Fruit fly (Drosophila melanogaster) whole organism, embryonic: ENCODE measurements around the gene Mo25.

Source experiments
- BEAF-32 ChIP-seq: fragments of 200-800 bp; sonication (Bioruptor generic); optimal IDR thresholded peaks from 3 replicates; lab custom pipeline; 2017; ENCODE audit warnings: missing biosample characterization, missing genetic modification characterization, mild to moderate bottlenecking, moderate library complexity, missing genetic modification reagents
- Bgb ChIP-seq: fragments of 200-800 bp; sonication (Bioruptor generic); IDR thresholded peaks from 2 replicates; pipeline ENCODE4 v1.3.6; 2022; ENCODE audit warnings: missing biosample characterization, missing genetic modification characterization; ENCODE audit not compliant: partially characterized antibody
- BtbVII ChIP-seq: fragments of 200-800 bp; sonication (Bioruptor generic); optimal IDR thresholded peaks from 3 replicates; lab custom pipeline; 2017; ENCODE audit warnings: missing biosample characterization, mild to moderate bottlenecking, missing genetic modification characterization
- CG10267 ChIP-seq: fragments of 200-800 bp; sonication (Bioruptor generic); optimal IDR thresholded peaks from 2 replicates; lab custom pipeline; 2018; ENCODE audit warnings: missing biosample characterization, mild to moderate bottlenecking, missing genetic modification characterization, moderate library complexity
- CG13775 ChIP-seq: fragments of 200-800 bp; sonication (Bioruptor generic); optimal IDR thresholded peaks from 3 replicates; lab custom pipeline; 2017; ENCODE audit warnings: missing biosample characterization, mild to moderate bottlenecking, missing genetic modification characterization
- CG14050 ChIP-seq: fragments of 200-800 bp; sonication (Bioruptor generic); IDR thresholded peaks from 3 replicates; pipeline ENCODE4 v1.3.6; 2022; ENCODE audit warnings: missing biosample characterization, missing genetic modification characterization
- CG16815 ChIP-seq: fragments of 200-800 bp; sonication (Bioruptor generic); optimal IDR thresholded peaks from 3 replicates; lab custom pipeline; 2017; ENCODE audit warnings: missing biosample characterization, mild to moderate bottlenecking, missing genetic modification characterization
- CG17186 ChIP-seq: fragments of 200-800 bp; sonication (Bioruptor generic); optimal IDR thresholded peaks from 3 replicates; lab custom pipeline; 2017; ENCODE audit warnings: missing biosample characterization, missing genetic modification reagents, missing genetic modification characterization
- CG3281 ChIP-seq: fragments of 200-800 bp; sonication (Bioruptor generic); optimal IDR thresholded peaks from 3 replicates; lab custom pipeline; 2017; ENCODE audit warnings: missing biosample characterization, mild to moderate bottlenecking, missing genetic modification characterization
- CG34376 ChIP-seq: fragments of 200-800 bp; sonication (Bioruptor generic); optimal IDR thresholded peaks from 2 replicates; lab custom pipeline; 2018; ENCODE audit warnings: missing biosample characterization, mild to moderate bottlenecking, missing genetic modification characterization
- CG3847 ChIP-seq: fragments of 200-800 bp; sonication (Bioruptor generic); IDR thresholded peaks from 2 replicates; pipeline ENCODE4 v1.3.6; 2022; ENCODE audit warnings: missing biosample characterization, missing genetic modification characterization
- CG4820 ChIP-seq: fragments of 200-800 bp; sonication (Bioruptor generic); optimal IDR thresholded peaks from 3 replicates; lab custom pipeline; 2016; ENCODE audit warnings: missing biosample characterization, missing genetic modification characterization
- CG4854 ChIP-seq: fragments of 200-800 bp; sonication (Bioruptor generic); optimal IDR thresholded peaks from 2 replicates; lab custom pipeline; 2016; ENCODE audit warnings: missing biosample characterization, missing genetic modification characterization, inconsistent platforms
- CG8290 ChIP-seq, 3 experiments: fragments of 200-800 bp; sonication (Bioruptor generic); optimal IDR thresholded peaks; 2 replicates each; lab custom pipeline; 2016 to 2019; ENCODE audit warnings: missing biosample characterization in 3 of 3, missing genetic modification characterization in 3 of 3, mild to moderate bottlenecking in 2 of 3, moderate library complexity in 1 of 3
- CG9437 ChIP-seq: fragments of 200-800 bp; sonication (Bioruptor generic); optimal IDR thresholded peaks from 2 replicates; lab custom pipeline; 2018; ENCODE audit warnings: missing biosample characterization, mild to moderate bottlenecking, missing genetic modification characterization
- CTCF ChIP-seq: fragments of 200-800 bp; sonication (Bioruptor generic); optimal IDR thresholded peaks from 2 replicates; lab custom pipeline; 2017; ENCODE audit warnings: missing biosample characterization, mild to moderate bottlenecking, missing genetic modification characterization, moderate library complexity
- CoRest ChIP-seq: fragments of 200-800 bp; sonication (Bioruptor generic); optimal IDR thresholded peaks from 3 replicates; lab custom pipeline; 2018; ENCODE audit warnings: missing biosample characterization, mild to moderate bottlenecking, missing genetic modification characterization, moderate library complexity
- Dek ChIP-seq: fragments of 200-800 bp; sonication (Bioruptor generic); optimal IDR thresholded peaks from 3 replicates; lab custom pipeline; 2019; ENCODE audit warnings: missing biosample characterization, mild to moderate bottlenecking, missing genetic modification characterization, moderate library complexity
- Doc3 ChIP-seq: fragments of 200-800 bp; sonication (Bioruptor generic); IDR thresholded peaks from 3 replicates; pipeline ENCODE4 v1.3.6; 2022; ENCODE audit warnings: missing biosample characterization, missing genetic modification characterization; ENCODE audit not compliant: partially characterized antibody
- Elba2 ChIP-seq: fragments of 200-800 bp; sonication (Bioruptor generic); optimal IDR thresholded peaks from 3 replicates; lab custom pipeline; 2016; ENCODE audit warnings: missing biosample characterization, missing genetic modification characterization
- HmgD ChIP-seq: fragments of 200-800 bp; sonication (Bioruptor generic); optimal IDR thresholded peaks from 3 replicates; lab custom pipeline; 2016; ENCODE audit warnings: missing biosample characterization, missing genetic modification characterization
- Hsf ChIP-seq: fragments of 200-800 bp; sonication (Bioruptor generic); optimal IDR thresholded peaks from 3 replicates; lab custom pipeline; 2016; ENCODE audit warnings: missing biosample characterization, missing genetic modification characterization
- Max ChIP-seq: fragments of 200-800 bp; sonication (Bioruptor generic); optimal IDR thresholded peaks from 2 replicates; lab custom pipeline; 2016; ENCODE audit warnings: missing biosample characterization, mild to moderate bottlenecking, missing genetic modification characterization
- NC2β ChIP-seq: fragments of 200-800 bp; sonication (Bioruptor generic); optimal IDR thresholded peaks from 2 replicates; lab custom pipeline; 2016; ENCODE audit warnings: missing biosample characterization, missing genetic modification characterization
- PHDP ChIP-seq: fragments of 200-800 bp; sonication (Bioruptor generic); optimal IDR thresholded peaks from 3 replicates; lab custom pipeline; 2018; ENCODE audit warnings: missing biosample characterization, mild to moderate bottlenecking, missing genetic modification characterization, moderate library complexity
- Pdp1 ChIP-seq, 2 experiments: fragments of 200-800 bp; sonication (Bioruptor generic); optimal IDR thresholded peaks; 3 replicates each; lab custom pipeline; 2016; ENCODE audit warnings: missing biosample characterization in 2 of 2, missing genetic modification characterization in 2 of 2, mild to moderate bottlenecking in 1 of 2, moderate library complexity in 1 of 2
- Sin3A ChIP-seq: fragments of >200 bp; optimal IDR thresholded peaks from 2 replicates; lab custom pipeline; 2018
- Trl ChIP-seq, 3 experiments: fragments of >200 bp in 2 of 3; fragments of 200-800 bp in 1 of 3; sonication (Bioruptor generic) in 1 of 3; optimal IDR thresholded peaks; 2 replicates in 1 of 3; 3 replicates in 2 of 3; lab custom pipeline; 2016 to 2017; ENCODE audit warnings: missing biosample characterization in 1 of 3, missing genetic modification characterization in 1 of 3
- YL-1 ChIP-seq: fragments of 200-800 bp; sonication (Bioruptor generic); optimal IDR thresholded peaks from 3 replicates; lab custom pipeline; 2017; ENCODE audit warnings: missing biosample characterization, mild to moderate bottlenecking, missing genetic modification characterization
- ab ChIP-seq: fragments of 200-800 bp; sonication (Bioruptor generic); optimal IDR thresholded peaks from 2 replicates; lab custom pipeline; 2016; ENCODE audit warnings: missing biosample characterization, missing genetic modification characterization
- dm ChIP-seq: fragments of 200-800 bp; sonication (Bioruptor generic); optimal IDR thresholded peaks from 3 replicates; lab custom pipeline; 2016; ENCODE audit warnings: missing biosample characterization, missing genetic modification characterization
- dmrt11E ChIP-seq: fragments of 200-800 bp; sonication (Bioruptor generic); optimal IDR thresholded peaks from 3 replicates; lab custom pipeline; 2018; ENCODE audit warnings: missing biosample characterization, mild to moderate bottlenecking, missing genetic modification characterization, moderate library complexity
- dmrt99B ChIP-seq: fragments of 200-800 bp; sonication (Bioruptor generic); optimal IDR thresholded peaks from 2 replicates; lab custom pipeline; 2018; ENCODE audit warnings: missing biosample characterization, mild to moderate bottlenecking, missing genetic modification characterization, moderate library complexity
- dpn ChIP-seq, 2 experiments: fragments of 200-800 bp; sonication (Bioruptor generic); optimal IDR thresholded peaks; 3 replicates each; lab custom pipeline; 2016; ENCODE audit warnings: missing biosample characterization in 2 of 2, missing genetic modification characterization in 2 of 2
- gfzf ChIP-seq: fragments of 200-800 bp; sonication (Bioruptor generic); optimal IDR thresholded peaks from 2 replicates; lab custom pipeline; 2016; ENCODE audit warnings: missing biosample characterization, mild to moderate bottlenecking, missing genetic modification characterization, moderate library complexity
- jing ChIP-seq: fragments of 200-800 bp; sonication (Bioruptor generic); optimal IDR thresholded peaks from 2 replicates; lab custom pipeline; 2018; ENCODE audit warnings: missing biosample characterization, mild to moderate bottlenecking, missing genetic modification characterization
- lmd ChIP-seq: fragments of 200-800 bp; sonication (Bioruptor generic); IDR thresholded peaks from 2 replicates; pipeline ENCODE4 v1.3.6; 2022; ENCODE audit warnings: missing biosample characterization, missing genetic modification characterization
- mam ChIP-seq: fragments of 200-800 bp; sonication (Bioruptor generic); optimal IDR thresholded peaks from 3 replicates; lab custom pipeline; 2016; ENCODE audit warnings: missing biosample characterization, missing genetic modification characterization
- oc ChIP-seq: fragments of 200-800 bp; sonication (Bioruptor generic); optimal IDR thresholded peaks from 2 replicates; lab custom pipeline; 2018; ENCODE audit warnings: missing biosample characterization, mild to moderate bottlenecking, missing genetic modification characterization, moderate library complexity
- p53 ChIP-seq: fragments of 200-800 bp; sonication (Bioruptor generic); optimal IDR thresholded peaks from 2 replicates; lab custom pipeline; 2016; ENCODE audit warnings: missing biosample characterization, missing genetic modification characterization
- pnt ChIP-seq: fragments of 200-800 bp; sonication (Bioruptor generic); optimal IDR thresholded peaks from 3 replicates; lab custom pipeline; 2016; ENCODE audit warnings: missing biosample characterization, missing genetic modification characterization
- sens ChIP-seq: fragments of 200-800 bp; sonication (Bioruptor generic); peaks from one replicate; lab custom pipeline; 2016; ENCODE audit warnings: missing biosample characterization, missing genetic modification characterization
- seq ChIP-seq: fragments of 200-800 bp; sonication (Bioruptor generic); IDR thresholded peaks from 2 replicates; pipeline ENCODE4 v1.3.6; 2022; ENCODE audit warnings: missing biosample characterization, missing genetic modification characterization
- sima ChIP-seq: fragments of 200-800 bp; sonication (Bioruptor generic); optimal IDR thresholded peaks from 2 replicates; lab custom pipeline; 2016; ENCODE audit warnings: missing biosample characterization, missing genetic modification characterization
- slp2 ChIP-seq: fragments of 200-800 bp; sonication (Bioruptor generic); optimal IDR thresholded peaks from 2 replicates; lab custom pipeline; 2016; ENCODE audit warnings: missing biosample characterization, missing genetic modification characterization
- stwl ChIP-seq: fragments of 200-800 bp; sonication (Bioruptor generic); optimal IDR thresholded peaks from 3 replicates; lab custom pipeline; 2018; ENCODE audit warnings: missing biosample characterization, mild to moderate bottlenecking, missing genetic modification characterization, moderate library complexity
- sug ChIP-seq: fragments of 200-800 bp; optimal IDR thresholded peaks from 2 replicates; lab custom pipeline; 2019; ENCODE audit warnings: missing biosample characterization, mild to moderate bottlenecking, missing genetic modification characterization, moderate library complexity
- tna ChIP-seq: fragments of 200-800 bp; sonication (Bioruptor generic); IDR thresholded peaks from 2 replicates; pipeline ENCODE4 v1.3.6; 2022; ENCODE audit warnings: missing biosample characterization, missing genetic modification characterization; ENCODE audit not compliant: partially characterized antibody
- unc-4 ChIP-seq: fragments of 200-800 bp; sonication (Bioruptor generic); IDR thresholded peaks from 2 replicates; pipeline ENCODE4 v1.3.6; 2022; ENCODE audit warnings: missing biosample characterization, missing genetic modification characterization; ENCODE audit not compliant: partially characterized antibody

The Mo25 gene

dm6 chr3L:16574307-16574946, 40.8 kb downstream of the Mo25 start, which contains the start of gene mbf1 (continued):
- TF ChIP-seq jing (GFP tag; lab: Kevin White, UChicago) (no peak), Sin3A (peak; percentile 88), Max (GFP tag; lab: Kevin White, UChicago) (no peak), CG10267 (peak; percentile 48), slp2 (GFP tag; lab: Kevin White, UChicago) (peak; percentile 20), CG13775 (GFP tag; lab: Kevin White, UChicago) (peak; percentile 13), BEAF-32 (GFP tag; lab: Kevin White, UChicago) (peak; percentile 75), lmd (no peak), CG16815 (no peak), sima (GFP tag; lab: Kevin White, UChicago) (no peak), sug (peak; percentile 39), Elba2 (GFP tag; lab: Kevin White, UChicago) (peak; percentile 3), CG3281 (no peak), ab (GFP tag; lab: Kevin White, UChicago) (no peak), Bgb (0 out of 2 replicates have a peak, but pooled peaks have one; percentile 28), dm (GFP tag; lab: Kevin White, UChicago) (peak; percentile 19), dpn (GFP tag; optimal IDR thresholded peaks at IDR 0.05; lab: Kevin White, UChicago) (peak in 1 of 2 experiments; percentile 4), p53 (GFP tag; lab: Kevin White, UChicago) (no peak), CG4820 (no peak), HmgD (GFP tag; lab: Kevin White, UChicago) (peak; percentile 39), mam (peak; percentile 37), CG17186 (GFP tag; lab: Kevin White, UChicago) (peak; percentile 65), gfzf (peak; percentile 97), Doc3 (GFP tag; lab: Robert Waterston, UW) (peak; percentile 29; the same call in 1 of the 3 replicates), oc (peak; percentile 48), seq (no peak), CTCF (peak; percentile 32), dmrt99B (no peak), pnt (GFP tag; lab: Kevin White, UChicago) (peak; percentile 22), BtbVII (peak; percentile 15), CoRest (tag; lab: Kevin White, UChicago) (peak; percentile 42), CG34376 (GFP tag; lab: Kevin White, UChicago) (peak; percentile 16), CG14050 (GFP tag; lab: Robert Waterston, UW) (no peak), YL-1 (GFP tag; lab: Kevin White, UChicago) (peak; percentile 91), Pdp1 (GFP tag; optimal IDR thresholded peaks at IDR 0.05; lab: Kevin White, UChicago) (peak in 1 of 2 experiments; percentile 39), PHDP (tag; lab: Kevin White, UChicago) (peak; percentile 40), CG8290 (GFP tag; optimal IDR thresholded peaks at IDR 0.05; lab: Kevin White, UChicago) (no peak), CG8290 (tag; optimal IDR thresholded peaks at IDR 0.05; lab: Kevin White, UChicago) (peak; percentile 7 to 39), Dek (no peak), Hsf (GFP tag; lab: Kevin White, UChicago) (peak; percentile 43), sens (GFP tag; lab: Kevin White, UChicago) (peak; percentile 89), unc-4 (peak; percentile 71), Trl (optimal IDR thresholded peaks at IDR 0.05; lab: Kevin White, UChicago) (no peak), Trl (GFP tag; optimal IDR thresholded peaks at IDR 0.05; lab: Kevin White, UChicago) (peak; percentile 21), dmrt11E (tag; lab: Kevin White, UChicago) (peak; percentile 10), NC2β (peak; percentile 9), tna (GFP tag; lab: Robert Waterston, UW) (0 out of 2 replicates have a peak, but pooled peaks have one; percentile 32), stwl (tag; lab: Kevin White, UChicago) (peak; percentile 85), CG3847 (GFP tag; lab: Robert Waterston, UW) (peak; percentile 45; the same call in 1 of the 2 replicates), CG9437 (GFP tag; lab: Kevin White, UChicago) (peak; percentile 62), CG4854 (GFP tag; lab: Kevin White, UChicago) (peak; percentile 12)
